Fruit fly (Drosophila melanogaster): Measurements from ENCODE around the gene CG14130.

Gene CG14130

DNA sequence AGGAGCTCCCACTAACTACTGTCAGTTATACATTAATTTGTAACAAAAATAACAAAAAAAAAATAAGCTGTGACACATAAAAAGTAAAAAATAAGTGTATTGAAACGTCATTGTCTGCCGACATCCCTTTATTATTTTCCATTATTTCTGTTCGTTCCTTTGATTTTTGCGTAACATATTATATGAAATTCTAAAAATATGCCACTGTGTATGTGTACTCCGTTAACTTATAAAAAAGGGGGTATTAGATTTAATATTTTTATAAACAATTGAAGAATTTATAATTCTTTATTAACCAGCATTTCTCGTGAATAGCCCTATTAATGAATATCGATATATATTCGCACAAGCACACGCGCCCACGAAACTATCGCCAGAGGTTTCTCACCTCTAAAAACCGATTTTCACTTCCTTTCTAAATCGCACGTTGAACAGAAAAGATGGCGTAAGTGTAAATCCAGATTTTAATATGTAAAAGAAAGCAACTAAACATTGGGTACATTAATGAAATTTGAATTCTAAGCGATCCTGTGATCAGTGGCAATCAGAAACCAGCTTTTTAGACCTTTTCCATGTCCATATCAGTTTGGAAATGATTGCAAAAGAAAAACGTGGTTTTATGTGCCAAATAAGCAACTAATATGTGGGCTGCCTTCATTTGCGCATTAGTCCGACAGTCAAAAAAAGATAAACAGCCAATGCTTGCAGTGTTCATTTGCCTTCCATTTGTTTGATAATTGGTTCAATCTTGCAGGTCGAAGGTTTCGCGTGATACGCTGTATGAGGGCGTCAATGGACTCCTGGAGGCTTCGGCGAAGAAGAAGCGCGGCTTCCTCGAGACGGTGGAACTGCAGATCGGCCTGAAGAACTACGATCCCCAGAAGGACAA, 7.4 kb downstream of the CG14130 start, which contains the start of gene RpL10Ab (continued):
- TF ChIP-seq ken (GFP tag; IDR thresholded peaks at IDR 0.05) (peak; percentile 49; the same call in 1 of the 3 replicates), Poxn (GFP tag; IDR thresholded peaks at IDR 0.05) (no peak), otp (GFP tag; IDR thresholded peaks at IDR 0.05) (peak; percentile 72; the same call in 2 of the 3 replicates), CG18764 (GFP tag; optimal IDR thresholded peaks at IDR 0.05) (peak; percentile 32), vvl (GFP tag; IDR thresholded peaks at IDR 0.05) (peak; percentile 76), bbx (GFP tag; IDR thresholded peaks at IDR 0.05; ENCODE audit: partially characterized antibody) (peak; percentile 95), CG12219 (GFP tag; optimal IDR thresholded peaks at IDR 0.05) (peak; percentile 33), Lpt (GFP tag; optimal IDR thresholded peaks at IDR 0.05) (no peak), ara (GFP tag; IDR thresholded peaks at IDR 0.05) (no peak), odd (GFP tag; optimal IDR thresholded peaks at IDR 0.05) (peak; percentile 37), CG12659 (GFP tag; optimal IDR thresholded peaks at IDR 0.05) (peak; percentile 47), nau (GFP tag; optimal IDR thresholded peaks at IDR 0.05) (peak; percentile 70), Adf1 (GFP tag; IDR thresholded peaks at IDR 0.05) (no peak; the same call in 1 of the 2 replicates), Jarid2 (GFP tag; optimal IDR thresholded peaks at IDR 0.05) (peak; percentile 45), corto (GFP tag; optimal IDR thresholded peaks at IDR 0.05) (peak; percentile 38), CG1602 (GFP tag; optimal IDR thresholded peaks at IDR 0.05) (peak; percentile 55), CG9437 (GFP tag; optimal IDR thresholded peaks at IDR 0.05) (peak; percentile 60), nmo (GFP tag; optimal IDR thresholded peaks at IDR 0.05) (peak; percentile 73), CG4707 (GFP tag; optimal IDR thresholded peaks at IDR 0.05) (peak; percentile 63), CG13296 (GFP tag; optimal IDR thresholded peaks at IDR 0.05) (peak; percentile 58), sima (GFP tag; optimal IDR thresholded peaks at IDR 0.05) (no peak), CG14965 (GFP tag; optimal IDR thresholded peaks at IDR 0.05; ENCODE audit: borderline replicate concordance) (no peak), CG15696 (tag; optimal IDR thresholded peaks at IDR 0.05) (peak; percentile 50), sr (GFP tag; IDR thresholded peaks at IDR 0.05) (peak; percentile 84), gem (tag; optimal IDR thresholded peaks at IDR 0.05) (peak; percentile 87), jigr1 (GFP tag; IDR thresholded peaks at IDR 0.05) (no peak; the same call in 1 of the 3 replicates), Ptx1 (GFP tag; IDR thresholded peaks at IDR 0.05) (peak; percentile 74), CG6765 (GFP tag; optimal IDR thresholded peaks at IDR 0.05) (peak; percentile 69), CG11085 (GFP tag; IDR thresholded peaks at IDR 0.05) (peak; percentile 61), Mad (GFP tag; optimal IDR thresholded peaks at IDR 0.05) (peak; percentile 7), repo (GFP tag; optimal IDR thresholded peaks at IDR 0.05) (no peak), CG34376 (GFP tag; optimal IDR thresholded peaks at IDR 0.05) (peak; percentile 67), pan (optimal IDR thresholded peaks at IDR 0.05) (no peak), pan (GFP tag; optimal IDR thresholded peaks at IDR 0.05 in 1 of 2, IDR thresholded peaks at IDR 0.05 in 1 of 2) (peak in 1 of 2 experiments; percentile 64), trh (GFP tag; optimal IDR thresholded peaks at IDR 0.05) (no peak), HmgZ (tag; optimal IDR thresholded peaks at IDR 0.05) (no peak), CG9932 (GFP tag; IDR thresholded peaks at IDR 0.05) (peak; percentile 75), CG3281 (GFP tag; optimal IDR thresholded peaks at IDR 0.05) (peak; percentile 61), CG14860 (GFP tag; IDR thresholded peaks at IDR 0.05; ENCODE audit: partially characterized antibody) (peak; percentile 71), CG11695 (GFP tag; IDR thresholded peaks at IDR 0.05) (no peak; the same call in 2 of the 3 replicates), CG3726 (GFP tag; IDR thresholded peaks at IDR 0.05) (0 out of 3 replicates have a peak, but pooled peaks have one; percentile 27), stwl (tag; optimal IDR thresholded peaks at IDR 0.05) (peak; percentile 5), Tbp (GFP tag; optimal IDR thresholded peaks at IDR 0.05) (no peak), fd3F (GFP tag; optimal IDR thresholded peaks at IDR 0.05) (peak; percentile 19), HLH54F (GFP tag; optimal IDR thresholded peaks at IDR 0.05) (peak; percentile 32), grn (GFP tag; optimal IDR thresholded peaks at IDR 0.05) (no peak), pita (GFP tag; optimal IDR thresholded peaks at IDR 0.05) (no peak), eyg (GFP tag; optimal IDR thresholded peaks at IDR 0.05) (no peak), ase (GFP tag; IDR thresholded peaks at IDR 0.05) (peak; percentile 44; the same call in 2 of the 3 replicates)

All from whole organism, embryonic.